Worm (Caenorhabditis elegans) whole organism, midembryonic: ENCODE measurements around the gene acr-9.

ENCODE experiments used
- flt-1 ChIP-seq: fragments of 200-800 bp; sonication (Bioruptor generic); IDR thresholded peaks from 2 replicates; pipeline ENCODE4 v1.3.6; 2022; ENCODE audit warnings: missing genetic modification characterization, missing compliant biosample characterization
- klf-2 ChIP-seq: fragments of 200-800 bp; sonication (Bioruptor generic); conservative IDR thresholded peaks from 2 replicates; pipeline ENCODE4 v1.3.6; 2022; ENCODE audit warnings: missing genetic modification reagents, missing genetic modification characterization, missing compliant biosample characterization
- med-1 ChIP-seq: sonication (generic microtip); optimal IDR thresholded peaks from 2 replicates; lab custom pipeline; 2017; ENCODE audit warnings: missing genetic modification characterization, mild to moderate bottlenecking, missing compliant biosample characterization, antibody characterized with exemption, missing genetic modification reagents; ENCODE audit not compliant: insufficient read depth
- ref-1 ChIP-seq: fragments of 200-800 bp; sonication (Bioruptor generic); conservative IDR thresholded peaks from 2 replicates; pipeline ENCODE4 v1.3.6; 2022; ENCODE audit warnings: missing genetic modification reagents, missing genetic modification characterization, missing compliant biosample characterization
- tab-1 ChIP-seq: fragments of 200-800 bp; sonication (Bioruptor generic); IDR thresholded peaks from 2 replicates; pipeline ENCODE4 v1.3.6; 2022; ENCODE audit warnings: missing genetic modification characterization, missing compliant biosample characterization

DNA sequence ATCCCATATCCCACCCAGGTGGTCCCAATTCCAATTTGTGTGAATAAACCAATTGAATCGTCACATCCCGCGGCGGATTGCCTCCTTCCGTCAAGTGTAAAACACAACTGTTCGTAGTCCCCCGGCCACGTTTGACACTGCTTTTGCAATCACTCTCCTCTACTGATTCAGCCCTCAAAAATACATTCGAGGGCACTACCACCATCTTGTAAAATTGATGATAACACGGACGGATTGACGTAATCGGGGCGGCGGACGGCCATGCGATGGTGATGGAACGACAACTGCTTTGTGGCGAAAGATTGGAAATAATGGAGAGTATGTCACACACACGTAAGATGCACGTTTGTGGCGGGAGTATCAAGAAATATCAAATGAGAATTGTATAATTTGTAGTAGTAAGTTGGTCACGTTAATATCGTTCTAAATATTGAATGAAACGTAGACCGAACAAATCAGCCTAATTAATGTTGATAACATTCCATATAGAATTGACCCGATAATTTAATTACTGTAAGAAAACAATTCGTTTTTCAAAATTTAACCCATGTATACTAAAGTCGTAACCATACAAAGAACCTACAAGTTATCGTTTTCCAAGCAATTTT lies 8.2 kb downstream of the acr-9 start:
- TF ChIP-seq flt-1 = no peak
- no peak for TF ChIP-seq ref-1 (GFP tag; lab: Robert Waterston, UW)
- no peak for TF ChIP-seq med-1
- no peak for TF ChIP-seq tab-1 (GFP tag; lab: Robert Waterston, UW)
- no peak for TF ChIP-seq klf-2 (GFP tag; lab: Robert Waterston, UW)
